Fruit fly (Drosophila melanogaster): ENCODE results near the gene CG8578.
A peak's percentile ranks its signal among the peaks of the same experiment; 100 is the strongest.

CG8578 gene

dm6 chrX:15849021-15849420 lies 4.7 kb downstream of the CG8578 start, which contains the start of gene sun (continued):
- TF ChIP-seq CG9797 (GFP tag; optimal IDR thresholded peaks at IDR 0.05) (peak; percentile 69), CG4617 (GFP tag; optimal IDR thresholded peaks at IDR 0.05; ENCODE audit: borderline replicate concordance) (peak; percentile 55), peb (GFP tag; IDR thresholded peaks at IDR 0.05) (no peak), Nf-YA (GFP tag; IDR thresholded peaks at IDR 0.05) (no peak), dysf (GFP tag; IDR thresholded peaks at IDR 0.05) (no peak), CG2678 (tag; optimal IDR thresholded peaks at IDR 0.05) (no peak), CHES-1-like (GFP tag; optimal IDR thresholded peaks at IDR 0.05) (no peak), CG13287 (GFP tag; IDR thresholded peaks at IDR 0.05; ENCODE audit: partially characterized antibody) (peak; percentile 46; the same call in 1 of the 2 replicates), CG9215 (GFP tag; IDR thresholded peaks at IDR 0.05) (no peak), CG1603 (tag; optimal IDR thresholded peaks at IDR 0.05) (peak; percentile 99), eyg (GFP tag; optimal IDR thresholded peaks at IDR 0.05) (no peak), CG14710 (tag; optimal IDR thresholded peaks at IDR 0.05) (peak; percentile 23), Mad (GFP tag; optimal IDR thresholded peaks at IDR 0.05) (no peak), gfzf (GFP tag; optimal IDR thresholded peaks at IDR 0.05) (peak; percentile 78), CG10565 (GFP tag; optimal IDR thresholded peaks at IDR 0.05) (no peak), jing (GFP tag; optimal IDR thresholded peaks at IDR 0.05) (no peak), CG6765 (GFP tag; optimal IDR thresholded peaks at IDR 0.05) (no peak), MESR4 (GFP tag; optimal IDR thresholded peaks at IDR 0.05) (peak; percentile 87), gcm (GFP tag; optimal IDR thresholded peaks at IDR 0.05) (no peak), Blimp-1 (GFP tag; optimal IDR thresholded peaks at IDR 0.05) (no peak), Spps (tag; optimal IDR thresholded peaks at IDR 0.05) (no peak), row (GFP tag; IDR thresholded peaks at IDR 0.05) (no peak), pzg (GFP tag; optimal IDR thresholded peaks at IDR 0.05) (peak; percentile 79), CG17829 (tag; optimal IDR thresholded peaks at IDR 0.05) (peak; percentile 18), Pdp1 (GFP tag; optimal IDR thresholded peaks at IDR 0.05) (peak in 1 of 2 experiments; percentile 99), CG4854 (GFP tag; optimal IDR thresholded peaks at IDR 0.05) (no peak), CG2116 (GFP tag; optimal IDR thresholded peaks at IDR 0.05) (peak; percentile 20)

dm6 chrX:15852815-15853542 lies 8.7 kb downstream of the CG8578 start, which contains the start of the genes UBL3 and CG15914:
UBL3 (minus strand) TSS chrX:15853175.
CG15914 (plus strand) TSS chrX:15853421.
- TF ChIP-seq CG12659 (GFP tag; optimal IDR thresholded peaks at IDR 0.05) = peak; percentile 68
- no peak for TF ChIP-seq slp2 (GFP tag; optimal IDR thresholded peaks at IDR 0.05)
- no peak for TF ChIP-seq CG10209 (GFP tag; optimal IDR thresholded peaks at IDR 0.05)
- no peak for TF ChIP-seq CG3847 (GFP tag; IDR thresholded peaks at IDR 0.05)
- TF ChIP-seq btn (GFP tag; optimal IDR thresholded peaks at IDR 0.05) = no peak
- TF ChIP-seq CG9437 (GFP tag; optimal IDR thresholded peaks at IDR 0.05) = no peak
- peak; percentile 53; the same call in 1 of the 2 replicates for TF ChIP-seq Scr (GFP tag; IDR thresholded peaks at IDR 0.05; ENCODE audit: partially characterized antibody)
- 0 out of 4 replicates have a peak, but pooled peaks have one; percentile 32 for TF ChIP-seq Dll (GFP tag; IDR thresholded peaks at IDR 0.05; ENCODE audit: partially characterized antibody)
- no peak for TF ChIP-seq gro (GFP tag; optimal IDR thresholded peaks at IDR 0.05)
- TF ChIP-seq Ssrp (tag; optimal IDR thresholded peaks at IDR 0.05) = no peak
- TF ChIP-seq CG7745 (tag; optimal IDR thresholded peaks at IDR 0.05) = no peak
- peak; percentile 45 for TF ChIP-seq MBD-R2 (GFP tag; IDR thresholded peaks at IDR 0.05)
- peak; percentile 80 for TF ChIP-seq MESR4 (GFP tag; optimal IDR thresholded peaks at IDR 0.05)
- no peak for TF ChIP-seq CG13775 (GFP tag; optimal IDR thresholded peaks at IDR 0.05)
- no peak for TF ChIP-seq CG10366 (GFP tag; IDR thresholded peaks at IDR 0.05)
- TF ChIP-seq chif (GFP tag; optimal IDR thresholded peaks at IDR 0.05) = no peak
- peak; percentile 44 to 89 for TF ChIP-seq crp (GFP tag; optimal IDR thresholded peaks at IDR 0.05)
- no peak for TF ChIP-seq HHEX (GFP tag; optimal IDR thresholded peaks at IDR 0.05)
- no peak for TF ChIP-seq mam (GFP tag; optimal IDR thresholded peaks at IDR 0.05)
- no peak for TF ChIP-seq CG13123 (GFP tag; optimal IDR thresholded peaks at IDR 0.05)
- TF ChIP-seq CG8944 (GFP tag; optimal IDR thresholded peaks at IDR 0.05) = no peak
- no peak for TF ChIP-seq CG15269 (tag; optimal IDR thresholded peaks at IDR 0.05)
- TF ChIP-seq sim (GFP tag; IDR thresholded peaks at IDR 0.05) = no peak

All from whole organism, embryonic.